Fruit fly (Drosophila melanogaster) whole organism, adult: ENCODE results near the gene Pax.

Experiments used
- CG11617 ChIP-seq: fragments of 200-800 bp; sonication (Bioruptor generic); optimal IDR thresholded peaks from 2 replicates; lab custom pipeline; 2017; ENCODE audit warnings: mild to moderate bottlenecking, missing biosample characterization, missing genetic modification reagents, missing genetic modification characterization
- CG14711 ChIP-seq: fragments of 200-800 bp; sonication (Bioruptor generic); optimal IDR thresholded peaks from 2 replicates; lab custom pipeline; 2018; ENCODE audit warnings: missing biosample characterization, mild to moderate bottlenecking, missing genetic modification characterization, moderate library complexity
- CG33017 ChIP-seq: fragments of 200-800 bp; sonication (Bioruptor generic); optimal IDR thresholded peaks from 2 replicates; lab custom pipeline; 2018; ENCODE audit warnings: missing biosample characterization, mild to moderate bottlenecking, missing genetic modification characterization, moderate library complexity
- CG7101 ChIP-seq: fragments of 200-800 bp; sonication (Bioruptor generic); optimal IDR thresholded peaks from 2 replicates; lab custom pipeline; 2018; ENCODE audit warnings: missing biosample characterization, mild to moderate bottlenecking, missing genetic modification characterization, moderate library complexity
- Crg-1 ChIP-seq: fragments of 200-800 bp; sonication (Bioruptor generic); optimal IDR thresholded peaks from 2 replicates; lab custom pipeline; 2016; ENCODE audit warnings: missing biosample characterization, missing genetic modification characterization
- cic ChIP-seq: fragments of 200-800 bp; sonication (Bioruptor generic); optimal IDR thresholded peaks from 2 replicates; lab custom pipeline; 2017; ENCODE audit warnings: missing biosample characterization, mild to moderate bottlenecking, missing genetic modification characterization, moderate library complexity
- cnc ChIP-seq, 2 experiments: fragments of >200 bp; optimal IDR thresholded peaks; 2 replicates each; lab custom pipeline; 2017
- ovo ChIP-seq: fragments of 200-800 bp; sonication (Bioruptor generic); optimal IDR thresholded peaks from 2 replicates; lab custom pipeline; 2016; ENCODE audit warnings: missing biosample characterization, missing genetic modification characterization

DNA sequence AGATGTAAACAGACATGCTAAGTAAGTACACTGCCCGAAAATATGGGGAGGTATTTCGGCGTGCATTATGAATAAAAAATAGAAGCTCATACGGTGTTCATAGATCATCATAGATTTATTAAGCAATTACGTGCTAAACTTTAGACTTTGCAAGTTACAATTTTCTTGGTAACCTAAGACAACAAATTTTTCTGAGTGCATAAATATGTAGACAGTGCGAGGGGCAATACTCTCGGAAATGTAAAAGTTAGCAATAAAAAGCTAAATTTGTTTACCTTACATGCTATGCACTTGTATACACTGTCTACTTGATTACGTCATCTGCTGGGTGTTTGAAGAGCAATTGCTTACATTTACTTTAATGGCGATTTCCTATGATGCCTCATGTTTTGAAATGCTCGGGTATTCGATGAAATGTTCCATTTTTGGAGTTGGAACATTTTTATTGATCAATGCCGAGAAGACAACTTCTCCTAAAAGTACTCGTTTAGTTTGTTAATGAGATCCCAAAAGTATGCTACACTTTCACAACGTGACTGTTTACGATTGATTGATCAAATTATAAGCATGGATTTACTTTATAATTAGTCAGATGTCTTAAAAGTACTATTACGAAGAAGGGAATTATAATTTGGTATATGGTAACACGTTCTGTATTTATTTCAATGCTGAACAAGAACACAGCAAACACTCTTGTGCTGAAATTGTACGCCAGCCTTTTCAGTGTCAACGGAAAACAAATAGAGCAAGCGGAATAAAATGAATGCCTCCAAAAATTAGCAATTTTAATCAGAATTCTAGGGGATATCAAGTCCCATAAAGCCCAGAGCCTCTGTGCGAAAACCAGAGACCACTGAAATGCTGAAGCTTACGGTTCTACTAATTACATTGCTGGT is 9.5 kb downstream of the Pax start, which contains the start of gene Lectin-galC1:
- TF ChIP-seq CG33017 (tag; lab: Kevin White, UChicago) (peak; percentile 87), CG11617 (GFP tag; lab: Kevin White, UChicago) (peak; percentile 61), Crg-1 (peak; percentile 65), CG14711 (peak; percentile 81), CG7101 (tag; lab: Kevin White, UChicago) (peak; percentile 68), ovo (no peak), cnc (optimal IDR thresholded peaks at IDR 0.05; lab: Kevin White, UChicago) (no peak), cic (peak; percentile 65)
